Fruit fly (Drosophila melanogaster) whole organism, embryonic: ENCODE measurements around the gene CG18563.

ENCODE experiments used
- Ada2b ChIP-seq: fragments of 200-800 bp; sonication (Bioruptor generic); IDR thresholded peaks from 2 replicates; pipeline ENCODE4 v1.3.6; 2022; ENCODE audit warnings: missing biosample characterization, missing genetic modification characterization
- Aef1 ChIP-seq: fragments of 200-800 bp; sonication (Bioruptor generic); IDR thresholded peaks from 3 replicates; pipeline ENCODE4 v1.3.6; 2022; ENCODE audit warnings: missing biosample characterization, missing genetic modification characterization
- CG11560 ChIP-seq: fragments of 200-800 bp; sonication (Bioruptor generic); IDR thresholded peaks from 3 replicates; pipeline ENCODE4 v1.3.6; 2022; ENCODE audit warnings: missing biosample characterization, missing genetic modification characterization
- CG14710 ChIP-seq: fragments of 200-800 bp; sonication (Bioruptor generic); optimal IDR thresholded peaks from 3 replicates; lab custom pipeline; 2019; ENCODE audit warnings: missing biosample characterization, mild to moderate bottlenecking, missing genetic modification characterization, moderate library complexity
- CG15011 ChIP-seq: fragments of 200-800 bp; sonication (Bioruptor generic); optimal IDR thresholded peaks from 3 replicates; lab custom pipeline; 2018; ENCODE audit warnings: missing biosample characterization, mild to moderate bottlenecking, missing genetic modification characterization
- CG15269 ChIP-seq: fragments of 200-800 bp; sonication (Bioruptor generic); optimal IDR thresholded peaks from 2 replicates; lab custom pipeline; 2018; ENCODE audit warnings: missing biosample characterization, mild to moderate bottlenecking, missing genetic modification characterization, moderate library complexity
- CG1529 ChIP-seq: fragments of 200-800 bp; sonication (Bioruptor generic); optimal IDR thresholded peaks from 3 replicates; lab custom pipeline; 2018; ENCODE audit warnings: missing biosample characterization, missing genetic modification characterization
- CG1603 ChIP-seq: fragments of 200-800 bp; sonication (Bioruptor generic); optimal IDR thresholded peaks from 2 replicates; lab custom pipeline; 2019; ENCODE audit warnings: missing biosample characterization, mild to moderate bottlenecking, missing genetic modification characterization, moderate library complexity
- CG17359 ChIP-seq: fragments of 200-800 bp; sonication (Bioruptor generic); optimal IDR thresholded peaks from 3 replicates; lab custom pipeline; 2018; ENCODE audit warnings: missing biosample characterization, mild to moderate bottlenecking, missing genetic modification characterization, moderate library complexity
- CG17385 ChIP-seq: fragments of 200-800 bp; sonication (Bioruptor generic); optimal IDR thresholded peaks from 3 replicates; lab custom pipeline; 2018; ENCODE audit warnings: missing biosample characterization, mild to moderate bottlenecking, missing genetic modification characterization
- CG18262 ChIP-seq: fragments of 200-800 bp; optimal IDR thresholded peaks from 3 replicates; lab custom pipeline; 2019; ENCODE audit warnings: missing biosample characterization, mild to moderate bottlenecking, missing genetic modification characterization, moderate library complexity
- CG18599 ChIP-seq: fragments of 200-800 bp; sonication (Bioruptor generic); optimal IDR thresholded peaks from 3 replicates; lab custom pipeline; 2017; ENCODE audit warnings: missing biosample characterization, missing genetic modification characterization, mild to moderate bottlenecking, moderate library complexity, missing genetic modification reagents
- CG31224 ChIP-seq: fragments of 200-800 bp; sonication (Bioruptor generic); IDR thresholded peaks from 2 replicates; pipeline ENCODE4 v1.3.6; 2022; ENCODE audit warnings: missing biosample characterization, missing genetic modification characterization
- CG33557 ChIP-seq: fragments of 200-800 bp; sonication (Bioruptor generic); optimal IDR thresholded peaks from 2 replicates; lab custom pipeline; 2019; ENCODE audit warnings: missing biosample characterization, mild to moderate bottlenecking, missing genetic modification characterization, moderate library complexity
- CG3838 ChIP-seq: fragments of 200-800 bp; sonication (Bioruptor generic); optimal IDR thresholded peaks from 3 replicates; lab custom pipeline; 2016; ENCODE audit warnings: missing biosample characterization, missing genetic modification characterization
- CG42726 ChIP-seq: fragments of 200-800 bp; sonication (Bioruptor generic); IDR thresholded peaks from 2 replicates; pipeline ENCODE4 v1.3.6; 2022; ENCODE audit warnings: missing biosample characterization, missing genetic modification characterization; ENCODE audit not compliant: partially characterized antibody
- CG4707 ChIP-seq: fragments of 200-800 bp; sonication (Bioruptor generic); optimal IDR thresholded peaks from 2 replicates; lab custom pipeline; 2018; ENCODE audit warnings: missing biosample characterization, mild to moderate bottlenecking, missing genetic modification characterization, moderate library complexity
- CG4820 ChIP-seq: fragments of 200-800 bp; sonication (Bioruptor generic); optimal IDR thresholded peaks from 3 replicates; lab custom pipeline; 2016; ENCODE audit warnings: missing biosample characterization, missing genetic modification characterization
- CG7556 ChIP-seq: fragments of 200-800 bp; sonication (Bioruptor generic); optimal IDR thresholded peaks from 2 replicates; lab custom pipeline; 2017; ENCODE audit warnings: missing biosample characterization, mild to moderate bottlenecking, missing genetic modification characterization
- CG7987 ChIP-seq: fragments of 200-800 bp; sonication (Bioruptor generic); optimal IDR thresholded peaks from 2 replicates; lab custom pipeline; 2018; ENCODE audit warnings: missing biosample characterization, mild to moderate bottlenecking, missing genetic modification characterization, moderate library complexity
- Chrac-16 ChIP-seq: fragments of 200-800 bp; sonication (Bioruptor generic); optimal IDR thresholded peaks from 3 replicates; lab custom pipeline; 2016; ENCODE audit warnings: missing biosample characterization, missing genetic modification characterization
- Dfd ChIP-seq, 2 experiments: fragments of >200 bp; optimal IDR thresholded peaks; 2 replicates each; lab custom pipeline; 2017; ENCODE audit warnings: missing biosample characterization in 2 of 2, missing genetic modification characterization in 2 of 2
- ERR ChIP-seq: fragments of 200-800 bp; sonication (Bioruptor generic); optimal IDR thresholded peaks from 2 replicates; lab custom pipeline; 2016; ENCODE audit warnings: missing biosample characterization, missing genetic modification characterization
- GATAe ChIP-seq: fragments of 200-800 bp; sonication (Bioruptor generic); conservative IDR thresholded peaks from 2 replicates; pipeline ENCODE4 v1.3.6; 2022; ENCODE audit warnings: missing biosample characterization, missing genetic modification characterization
- Hr39 ChIP-seq: fragments of >200 bp; optimal IDR thresholded peaks from 2 replicates; lab custom pipeline; 2017
- Hr51 ChIP-seq, 2 experiments: fragments of 200-800 bp; sonication (Bioruptor generic); optimal IDR thresholded peaks; 2 replicates in 1 of 2; 3 replicates in 1 of 2; lab custom pipeline; 2016 to 2018; ENCODE audit warnings: missing biosample characterization in 2 of 2, missing genetic modification characterization in 2 of 2, mild to moderate bottlenecking in 1 of 2, moderate library complexity in 1 of 2
- Hsf ChIP-seq: fragments of 200-800 bp; sonication (Bioruptor generic); optimal IDR thresholded peaks from 3 replicates; lab custom pipeline; 2016; ENCODE audit warnings: missing biosample characterization, missing genetic modification characterization
- Lpt ChIP-seq: fragments of >200 bp; optimal IDR thresholded peaks from 2 replicates; lab custom pipeline; 2018; ENCODE audit warnings: missing biosample characterization, missing genetic modification characterization
- Mad ChIP-seq: fragments of 200-800 bp; sonication (Bioruptor generic); optimal IDR thresholded peaks from 2 replicates; lab custom pipeline; 2016; ENCODE audit warnings: missing biosample characterization, missing genetic modification characterization
- Optix ChIP-seq: fragments of 200-800 bp; sonication (Bioruptor generic); IDR thresholded peaks from 3 replicates; pipeline ENCODE4 v1.3.6; 2022; ENCODE audit warnings: missing biosample characterization, missing genetic modification characterization
- PHDP ChIP-seq: fragments of 200-800 bp; sonication (Bioruptor generic); optimal IDR thresholded peaks from 3 replicates; lab custom pipeline; 2018; ENCODE audit warnings: missing biosample characterization, mild to moderate bottlenecking, missing genetic modification characterization, moderate library complexity
- Poxn ChIP-seq: fragments of 200-800 bp; sonication (Bioruptor generic); IDR thresholded peaks from 2 replicates; pipeline ENCODE4 v1.3.6; 2022; ENCODE audit warnings: missing biosample characterization, missing genetic modification characterization
- Tbp ChIP-seq: fragments of >200 bp; optimal IDR thresholded peaks from 2 replicates; lab custom pipeline; 2018; ENCODE audit warnings: missing biosample characterization, missing genetic modification characterization
- ab ChIP-seq: fragments of 200-800 bp; sonication (Bioruptor generic); optimal IDR thresholded peaks from 2 replicates; lab custom pipeline; 2016; ENCODE audit warnings: missing biosample characterization, missing genetic modification characterization
- abd-A ChIP-seq: fragments of 200-800 bp; sonication (Bioruptor generic); optimal IDR thresholded peaks from 3 replicates; lab custom pipeline; 2019; ENCODE audit warnings: missing biosample characterization, mild to moderate bottlenecking, missing genetic modification characterization, moderate library complexity
- bowl ChIP-seq: fragments of 200-800 bp; sonication (Bioruptor generic); IDR thresholded peaks from 2 replicates; pipeline ENCODE4 v1.3.6; 2022; ENCODE audit warnings: missing biosample characterization, missing genetic modification characterization
- br ChIP-seq: fragments of >200 bp; optimal IDR thresholded peaks from 2 replicates; lab custom pipeline; 2017
- chif ChIP-seq, 2 experiments: fragments of 200-800 bp; sonication (Bioruptor generic); optimal IDR thresholded peaks; 3 replicates each; lab custom pipeline; 2016; ENCODE audit warnings: missing biosample characterization in 2 of 2, missing genetic modification characterization in 2 of 2
- dpn ChIP-seq, 2 experiments: fragments of 200-800 bp; sonication (Bioruptor generic); optimal IDR thresholded peaks; 3 replicates each; lab custom pipeline; 2016; ENCODE audit warnings: missing biosample characterization in 2 of 2, missing genetic modification characterization in 2 of 2
- eve ChIP-seq, 2 experiments: fragments of >200 bp; optimal IDR thresholded peaks; 2 replicates each; lab custom pipeline; 2017; ENCODE audit warnings: missing biosample characterization in 2 of 2, missing genetic modification characterization in 2 of 2
- fd64A ChIP-seq: fragments of 200-800 bp; sonication (Bioruptor generic); optimal IDR thresholded peaks from 3 replicates; lab custom pipeline; 2018; ENCODE audit warnings: missing biosample characterization, mild to moderate bottlenecking, missing genetic modification characterization
- fd96Cb ChIP-seq: fragments of 200-800 bp; sonication (Bioruptor generic); optimal IDR thresholded peaks from 2 replicates; lab custom pipeline; 2018; ENCODE audit warnings: missing biosample characterization, mild to moderate bottlenecking, missing genetic modification characterization, moderate library complexity
- gce ChIP-seq: fragments of 200-800 bp; sonication (Bioruptor generic); IDR thresholded peaks from 3 replicates; pipeline ENCODE4 v1.3.6; 2022; ENCODE audit warnings: missing biosample characterization, missing genetic modification characterization
- grn ChIP-seq: fragments of 200-800 bp; sonication (Bioruptor generic); optimal IDR thresholded peaks from 3 replicates; lab custom pipeline; 2017; ENCODE audit warnings: missing biosample characterization, missing genetic modification characterization
- h ChIP-seq: fragments of >200 bp; optimal IDR thresholded peaks from 2 replicates; lab custom pipeline; 2017
- ken ChIP-seq: fragments of 200-800 bp; sonication (Bioruptor generic); IDR thresholded peaks from 3 replicates; pipeline ENCODE4 v1.3.6; 2022; ENCODE audit warnings: missing biosample characterization, missing genetic modification characterization
- nmo ChIP-seq: fragments of 200-800 bp; sonication (Bioruptor generic); optimal IDR thresholded peaks from 2 replicates; lab custom pipeline; 2018; ENCODE audit warnings: missing biosample characterization, mild to moderate bottlenecking, missing genetic modification characterization, moderate library complexity
- sc ChIP-seq, 3 experiments: fragments of >200 bp in 2 of 3; fragments of 200-800 bp in 1 of 3; sonication (Bioruptor generic) in 1 of 3; optimal IDR thresholded peaks; 2 replicates in 2 of 3; 3 replicates in 1 of 3; lab custom pipeline; 2017; ENCODE audit warnings: mild to moderate bottlenecking in 1 of 3, missing biosample characterization in 1 of 3, missing genetic modification characterization in 1 of 3, missing genetic modification reagents in 1 of 3
- stc ChIP-seq: fragments of 200-800 bp; sonication (Bioruptor generic); IDR thresholded peaks from 2 replicates; pipeline ENCODE4 v1.3.6; 2022; ENCODE audit warnings: missing biosample characterization, missing genetic modification characterization
- stwl ChIP-seq: fragments of 200-800 bp; sonication (Bioruptor generic); optimal IDR thresholded peaks from 3 replicates; lab custom pipeline; 2018; ENCODE audit warnings: missing biosample characterization, mild to moderate bottlenecking, missing genetic modification characterization, moderate library complexity
- twi ChIP-seq: fragments of 200-800 bp; optimal IDR thresholded peaks from 2 replicates; lab custom pipeline; 2019; ENCODE audit warnings: missing biosample characterization, mild to moderate bottlenecking, missing genetic modification characterization, moderate library complexity

Gene CG18563

DNA sequence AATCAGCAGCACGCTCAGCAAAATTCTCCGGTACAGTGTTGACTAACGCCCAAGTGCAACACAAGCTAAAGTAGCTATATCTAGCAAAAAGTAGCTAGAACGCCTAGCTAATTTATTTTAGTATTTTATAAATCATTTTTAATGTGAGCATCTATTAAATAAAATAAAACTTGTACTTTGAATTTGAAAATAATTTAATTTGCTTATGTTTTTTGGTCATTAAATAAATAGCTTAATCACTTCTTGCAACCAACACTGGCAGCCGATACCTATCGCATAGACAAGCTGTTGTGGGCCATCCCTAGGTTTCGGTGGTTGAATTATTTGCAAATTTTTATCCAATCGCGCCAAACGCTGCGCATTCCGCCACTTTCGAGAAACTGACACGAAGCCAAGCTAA lies 47.5 kb downstream of the CG18563 start, which contains the start of the genes Polr2J and CG15141 (continued):
- TF ChIP-seq PHDP (tag; lab: Kevin White, UChicago) (peak; percentile 87), Poxn (GFP tag; lab: Robert Waterston, UW) (no peak), CG31224 (peak; percentile 73), CG14710 (tag; lab: Kevin White, UChicago) (peak; percentile 93), CG15269 (tag; lab: Kevin White, UChicago) (no peak), Hr51 (GFP tag; optimal IDR thresholded peaks at IDR 0.05; lab: Kevin White, UChicago) (peak; percentile 83 to 87), Hr39 (lab: Kevin White, UChicago) (no peak), Lpt (GFP tag; lab: Kevin White, UChicago) (no peak), Aef1 (peak; percentile 91), chif (GFP tag; optimal IDR thresholded peaks at IDR 0.05; lab: Kevin White, UChicago) (peak; percentile 45 to 77), br (no peak), CG4707 (no peak), Tbp (no peak), CG3838 (GFP tag; lab: Kevin White, UChicago) (peak; percentile 68), twi (tag; lab: Kevin White, UChicago) (no peak), CG17359 (peak; percentile 75), ab (no peak), stc (GFP tag; lab: Robert Waterston, UW) (peak; percentile 64; the same call in 1 of the 2 replicates), Mad (GFP tag; lab: Kevin White, UChicago) (peak; percentile 89), CG11560 (tag; lab: Robert Waterston, UW) (no peak), Optix (GFP tag; lab: Robert Waterston, UW) (peak; percentile 73; the same call in 1 of the 3 replicates), h (lab: Kevin White, UChicago) (no peak), stwl (peak; percentile 95), gce (GFP tag; lab: Robert Waterston, UW) (0 out of 3 replicates have a peak, but pooled peaks have one; percentile 9), Chrac-16 (GFP tag; lab: Kevin White, UChicago) (peak; percentile 90), CG4820 (GFP tag; lab: Kevin White, UChicago) (peak; percentile 83), CG7556 (GFP tag; lab: Kevin White, UChicago) (no peak), dpn (GFP tag; optimal IDR thresholded peaks at IDR 0.05; lab: Kevin White, UChicago) (peak; percentile 69 to 86), CG18262 (tag; lab: Kevin White, UChicago) (no peak), bowl (GFP tag; lab: Robert Waterston, UW) (0 out of 2 replicates have a peak, but pooled peaks have one; percentile 17), abd-A (tag; lab: Kevin White, UChicago) (no peak), eve (GFP tag; optimal IDR thresholded peaks at IDR 0.05; lab: Kevin White, UChicago) (no peak), fd64A (GFP tag; lab: Kevin White, UChicago) (no peak), Ada2b (GFP tag; lab: Robert Waterston, UW) (peak; percentile 71), CG15011 (peak; percentile 55), CG42726 (0 out of 2 replicates have a peak, but pooled peaks have one; percentile 38), ERR (GFP tag; lab: Kevin White, UChicago) (no peak), CG7987 (GFP tag; lab: Kevin White, UChicago) (peak; percentile 41), CG18599 (peak; percentile 85), CG33557 (no peak), GATAe (no peak; the same call in 1 of the 2 replicates), CG1529 (peak; percentile 63), Hsf (peak; percentile 87), grn (GFP tag; lab: Kevin White, UChicago) (no peak), Dfd (GFP tag; optimal IDR thresholded peaks at IDR 0.05; lab: Kevin White, UChicago) (no peak), ken (GFP tag; lab: Robert Waterston, UW) (peak; percentile 91), CG1603 (tag; lab: Kevin White, UChicago) (peak; percentile 59), CG17385 (GFP tag; lab: Kevin White, UChicago) (peak; percentile 70), nmo (GFP tag; lab: Kevin White, UChicago) (peak; percentile 96), sc (optimal IDR thresholded peaks at IDR 0.05; lab: Kevin White, UChicago) (no peak), sc (GFP tag; optimal IDR thresholded peaks at IDR 0.05; lab: Kevin White, UChicago) (peak; percentile 56), fd96Cb (tag; lab: Kevin White, UChicago) (peak; percentile 81)
